Worm (Caenorhabditis elegans) whole organism, L1 larva: Measurements from ENCODE around the gene C24H11.2.

ENCODE experiments used
- C04F5.9 ChIP-seq: sonication (generic microtip); optimal IDR thresholded peaks from 2 replicates; lab custom pipeline; 2016; ENCODE audit warnings: missing genetic modification characterization, missing compliant biosample characterization
- ceh-63 ChIP-seq: fragments of 200-800 bp; sonication (Bioruptor generic); optimal IDR thresholded peaks from 2 replicates; lab custom pipeline; 2018; ENCODE audit warnings: mild to moderate bottlenecking, missing genetic modification characterization, missing compliant biosample characterization
- fkh-10 ChIP-seq: sonication (generic microtip); optimal IDR thresholded peaks from 2 replicates; lab custom pipeline; 2017; ENCODE audit warnings: missing biosample characterization, missing genetic modification reagents, missing genetic modification characterization
- lin-14 ChIP-seq: fragments of 200-800 bp; sonication (Bioruptor generic); optimal IDR thresholded peaks from 2 replicates; lab custom pipeline; 2018; ENCODE audit warnings: mild to moderate bottlenecking, missing genetic modification characterization, moderate library complexity, missing compliant biosample characterization
- lin-15B ChIP-seq: fragments of 150-350 bp; sonication (generic microtip); optimal IDR thresholded peaks from 3 replicates; lab custom pipeline; 2014; ENCODE audit warnings: missing biosample characterization, missing genetic modification characterization
- lin-39 ChIP-seq: fragments of 150-350 bp; optimal IDR thresholded peaks from 2 replicates; lab custom pipeline; 2014; ENCODE audit warnings: missing biosample characterization, missing genetic modification reagents, missing genetic modification characterization
- nhr-20 ChIP-seq: sonication (generic microtip); optimal IDR thresholded peaks from 2 replicates; lab custom pipeline; 2016; ENCODE audit warnings: mild to moderate bottlenecking, missing genetic modification characterization, missing compliant biosample characterization
- skn-1 ChIP-seq: fragments of 150-350 bp; optimal IDR thresholded peaks from 2 replicates; lab custom pipeline; 2014; ENCODE audit warnings: missing biosample characterization, missing genetic modification characterization
- unc-62 ChIP-seq: fragments of 150-350 bp; optimal IDR thresholded peaks from 2 replicates; lab custom pipeline; 2014; ENCODE audit warnings: missing biosample characterization, missing genetic modification reagents, missing genetic modification characterization
- vab-15 ChIP-seq: sonication (generic microtip); optimal IDR thresholded peaks from 2 replicates; lab custom pipeline; 2017; ENCODE audit warnings: missing genotype, mild to moderate bottlenecking, missing genetic modification characterization, missing compliant biosample characterization

DNA sequence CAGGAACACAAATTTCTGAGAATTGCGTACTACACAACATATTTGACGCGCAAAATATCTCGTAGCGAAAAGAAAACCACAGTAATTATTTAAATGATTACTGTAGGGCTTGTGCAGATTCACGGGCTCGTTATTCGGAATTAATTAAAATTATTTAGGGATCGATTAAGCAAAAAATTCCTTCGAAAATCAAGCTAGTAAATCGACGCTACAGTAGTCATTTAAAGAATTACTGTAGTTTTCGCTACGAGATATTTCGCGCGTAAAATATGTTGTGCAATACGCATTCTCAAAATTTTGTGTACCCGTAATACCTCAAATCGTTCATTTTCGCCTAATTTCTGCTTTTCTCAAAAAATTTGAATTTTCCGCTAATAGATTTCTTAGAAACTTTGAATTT is 41.3 kb downstream of the C24H11.2 start:
- TF ChIP-seq lin-15B (tag; lab: Kevin White, UChicago): no peak
- TF ChIP-seq unc-62 (GFP tag; lab: Kevin White, UChicago): no peak
- no peak for TF ChIP-seq ceh-63 (GFP tag; lab: Kevin White, UChicago)
- TF ChIP-seq nhr-20: no peak
- TF ChIP-seq skn-1 (tag; lab: Kevin White, UChicago): no peak
- TF ChIP-seq vab-15: no peak
- no peak for TF ChIP-seq fkh-10 (GFP tag; lab: Kevin White, UChicago)
- TF ChIP-seq C04F5.9 (tag; lab: Kevin White, UChicago): no peak
- no peak for TF ChIP-seq lin-14 (GFP tag; lab: Kevin White, UChicago)
- TF ChIP-seq lin-39 (tag; lab: Kevin White, UChicago): no peak
